Fruit fly (Drosophila melanogaster) whole organism, pupa: Measurements from ENCODE around the gene CG3740.

Source experiments
- CG10348 ChIP-seq: fragments of 200-800 bp; sonication (Bioruptor generic); IDR thresholded peaks from 2 replicates; pipeline ENCODE4 v1.3.6; 2022; ENCODE audit warnings: missing biosample characterization, missing genetic modification characterization
- CG12605 ChIP-seq: fragments of 200-800 bp; sonication (Bioruptor generic); IDR thresholded peaks from 2 replicates; pipeline ENCODE4 v1.3.6; 2022; ENCODE audit warnings: missing biosample characterization, missing genetic modification characterization
- CG13204 ChIP-seq: fragments of 200-800 bp; sonication (Bioruptor generic); optimal IDR thresholded peaks from 2 replicates; lab custom pipeline; 2018; ENCODE audit warnings: missing biosample characterization, mild to moderate bottlenecking, missing genetic modification characterization, moderate library complexity
- CG14655 ChIP-seq: fragments of 200-800 bp; sonication (Bioruptor generic); optimal IDR thresholded peaks from 3 replicates; lab custom pipeline; 2017; ENCODE audit warnings: mild to moderate bottlenecking, missing biosample characterization, missing genetic modification reagents, missing genetic modification characterization
- CG15710 ChIP-seq: fragments of 200-800 bp; sonication (Bioruptor generic); optimal IDR thresholded peaks from 2 replicates; lab custom pipeline; 2018; ENCODE audit warnings: missing biosample characterization, mild to moderate bottlenecking, missing genetic modification characterization, moderate library complexity
- CG17806 ChIP-seq: fragments of 200-800 bp; sonication (Bioruptor generic); optimal IDR thresholded peaks from 2 replicates; lab custom pipeline; 2018; ENCODE audit warnings: missing biosample characterization, mild to moderate bottlenecking, missing genetic modification characterization, moderate library complexity
- CG32121 ChIP-seq: fragments of 200-800 bp; sonication (Bioruptor generic); IDR thresholded peaks from 2 replicates; pipeline ENCODE4 v1.3.6; 2022; ENCODE audit warnings: missing biosample characterization, missing genetic modification characterization
- CG34367 ChIP-seq: fragments of 200-800 bp; sonication (Bioruptor generic); optimal IDR thresholded peaks from 2 replicates; lab custom pipeline; 2018; ENCODE audit warnings: missing biosample characterization, mild to moderate bottlenecking, missing genetic modification characterization
- CG4496 ChIP-seq: fragments of 200-800 bp; sonication (Bioruptor generic); IDR thresholded peaks from 3 replicates; pipeline ENCODE4 v1.3.6; 2022; ENCODE audit warnings: missing biosample characterization, missing genetic modification characterization
- CG8159 ChIP-seq: fragments of 200-800 bp; sonication (Bioruptor generic); optimal IDR thresholded peaks from 3 replicates; lab custom pipeline; 2018; ENCODE audit warnings: missing biosample characterization, mild to moderate bottlenecking, missing genetic modification characterization, moderate library complexity
- CG8301 ChIP-seq: fragments of 200-800 bp; sonication (Bioruptor generic); optimal IDR thresholded peaks from 2 replicates; lab custom pipeline; 2018; ENCODE audit warnings: missing biosample characterization, mild to moderate bottlenecking, missing genetic modification characterization
- CG9948 ChIP-seq: fragments of 200-800 bp; sonication (Bioruptor generic); optimal IDR thresholded peaks from 2 replicates; lab custom pipeline; 2018; ENCODE audit warnings: missing biosample characterization, mild to moderate bottlenecking, missing genetic modification characterization, moderate library complexity
- D1 ChIP-seq: fragments of 200-800 bp; sonication (Bioruptor generic); optimal IDR thresholded peaks from 2 replicates; lab custom pipeline; 2018; ENCODE audit warnings: missing biosample characterization, mild to moderate bottlenecking, missing genetic modification characterization, moderate library complexity
- EcR ChIP-seq: fragments of 200-800 bp; sonication (Bioruptor generic); optimal IDR thresholded peaks from 3 replicates; lab custom pipeline; 2019; ENCODE audit warnings: missing biosample characterization, missing genetic modification characterization, mild to moderate bottlenecking, moderate library complexity, missing genetic modification reagents
- Ets98B ChIP-seq: fragments of 200-800 bp; sonication (Bioruptor generic); IDR thresholded peaks from 2 replicates; pipeline ENCODE4 v1.3.6; 2022; ENCODE audit warnings: missing biosample characterization, missing genetic modification characterization
- Pif1A ChIP-seq: fragments of 200-800 bp; sonication (Bioruptor generic); optimal IDR thresholded peaks from 3 replicates; lab custom pipeline; 2016; ENCODE audit warnings: missing biosample characterization, missing genetic modification characterization
- Pif1B ChIP-seq: fragments of 200-800 bp; sonication (Bioruptor generic); optimal IDR thresholded peaks from 3 replicates; lab custom pipeline; 2016; ENCODE audit warnings: missing biosample characterization, missing genetic modification characterization
- Snoo ChIP-seq: fragments of 200-800 bp; sonication (Bioruptor generic); optimal IDR thresholded peaks from 3 replicates; lab custom pipeline; 2017; ENCODE audit warnings: missing biosample characterization, mild to moderate bottlenecking, missing genetic modification characterization, inconsistent platforms
- fd96Ca ChIP-seq: fragments of 200-800 bp; sonication (Bioruptor generic); IDR thresholded peaks from 3 replicates; pipeline ENCODE4 v1.3.6; 2022; ENCODE audit warnings: missing biosample characterization, missing genetic modification characterization
- gl ChIP-seq: fragments of 200-800 bp; sonication (Bioruptor generic); optimal IDR thresholded peaks from 2 replicates; lab custom pipeline; 2018; ENCODE audit warnings: missing biosample characterization, mild to moderate bottlenecking, missing genetic modification characterization
- rn ChIP-seq: fragments of 200-800 bp; sonication (Bioruptor generic); IDR thresholded peaks from 2 replicates; pipeline ENCODE4 v1.3.6; 2022; ENCODE audit warnings: missing biosample characterization, missing genetic modification characterization

Gene CG3740

dm6 chrX:1669214-1669613 is at the start of gene CG3740, which contains the start of gene hfw:
CG3740 (minus strand) TSS chrX:1669297.
hfw (plus strand) TSS chrX:1669570.
- TF ChIP-seq D1 (no peak), CG13204 (no peak), gl (tag; lab: Kevin White, UChicago) (no peak), CG15710 (tag; lab: Kevin White, UChicago) (peak; percentile 61), Ets98B (GFP tag; lab: Robert Waterston, UW) (peak; percentile 51), Pif1B (peak; percentile 35), EcR (GFP tag; lab: Kevin White, UChicago) (no peak), CG34367 (no peak), CG32121 (GFP tag; lab: Robert Waterston, UW) (peak; percentile 72), Pif1A (GFP tag; lab: Kevin White, UChicago) (no peak), CG10348 (GFP tag; lab: Robert Waterston, UW) (0 out of 2 replicates have a peak, but pooled peaks have one; percentile 9), Snoo (tag; lab: Kevin White, UChicago) (peak; percentile 45), CG12605 (GFP tag; lab: Robert Waterston, UW) (0 out of 2 replicates have a peak, but pooled peaks have one; percentile 4), CG8159 (tag; lab: Kevin White, UChicago) (peak; percentile 64), fd96Ca (GFP tag; lab: Robert Waterston, UW) (peak; percentile 42; the same call in 1 of the 3 replicates), CG4496 (GFP tag; lab: Robert Waterston, UW) (peak; percentile 80), CG14655 (GFP tag; lab: Kevin White, UChicago) (no peak), CG9948 (tag; lab: Kevin White, UChicago) (peak; percentile 52), rn (GFP tag; lab: Robert Waterston, UW) (peak; percentile 72; the same call in 1 of the 2 replicates), CG8301 (tag; lab: Kevin White, UChicago) (no peak), CG17806 (peak; percentile 58)

dm6 chrX:1714874-1715273 is 45.8 kb upstream of the CG3740 start:
- TF ChIP-seq CG4496 (GFP tag; lab: Robert Waterston, UW) = no peak
- no peak for TF ChIP-seq fd96Ca (GFP tag; lab: Robert Waterston, UW)
- TF ChIP-seq rn (GFP tag; lab: Robert Waterston, UW) = no peak
- TF ChIP-seq CG12605 (GFP tag; lab: Robert Waterston, UW) = no peak
- no peak for TF ChIP-seq CG13204
- no peak for TF ChIP-seq CG9948 (tag; lab: Kevin White, UChicago)
- no peak for TF ChIP-seq CG14655 (GFP tag; lab: Kevin White, UChicago)
- no peak for TF ChIP-seq gl (tag; lab: Kevin White, UChicago)
- TF ChIP-seq EcR (GFP tag; lab: Kevin White, UChicago) = no peak
- TF ChIP-seq Snoo (tag; lab: Kevin White, UChicago) = no peak
- no peak for TF ChIP-seq Ets98B (GFP tag; lab: Robert Waterston, UW)
- TF ChIP-seq CG15710 (tag; lab: Kevin White, UChicago) = no peak
- no peak for TF ChIP-seq CG32121 (GFP tag; lab: Robert Waterston, UW)

dm6 chrX:1710082-1710481 is 41.0 kb upstream of the CG3740 start, which contains the start of gene CG3795:
CG3795 (minus strand) TSS chrX:1710182.
- no peak for TF ChIP-seq CG4496 (GFP tag; lab: Robert Waterston, UW)
- no peak for TF ChIP-seq CG9948 (tag; lab: Kevin White, UChicago)
- TF ChIP-seq Pif1A (GFP tag; lab: Kevin White, UChicago) = no peak
- no peak for TF ChIP-seq D1

dm6 chrX:1705929-1706328 is 36.8 kb upstream of the CG3740 start:
- TF ChIP-seq CG8159 (tag; lab: Kevin White, UChicago) (peak; percentile 57), CG17806 (peak; percentile 35), CG13204 (no peak), CG34367 (peak; percentile 5), CG4496 (GFP tag; lab: Robert Waterston, UW) (no peak), CG14655 (GFP tag; lab: Kevin White, UChicago) (no peak), CG15710 (tag; lab: Kevin White, UChicago) (peak; percentile 26), CG32121 (GFP tag; lab: Robert Waterston, UW) (no peak), Pif1A (GFP tag; lab: Kevin White, UChicago) (peak; percentile 6), gl (tag; lab: Kevin White, UChicago) (no peak), CG9948 (tag; lab: Kevin White, UChicago) (peak; percentile 22)
- TF ChIP-seq, all 21 proteins: peak for 6

dm6 chrX:1695529-1696410 is 26.7 kb upstream of the CG3740 start, which contains the start of gene a6:
a6 (minus strand) TSS chrX:1695889.
- TF ChIP-seq CG14655 (GFP tag; lab: Kevin White, UChicago) (no peak), fd96Ca (GFP tag; lab: Robert Waterston, UW) (peak; percentile 15; the same call in 1 of the 3 replicates), CG17806 (no peak), CG13204 (no peak), CG15710 (tag; lab: Kevin White, UChicago) (no peak), D1 (no peak)

- TF ChIP-seq CG14655 (GFP tag; lab: Kevin White, UChicago) (no peak), CG9948 (tag; lab: Kevin White, UChicago) (no peak), CG34367 (no peak), CG15710 (tag; lab: Kevin White, UChicago) (no peak), fd96Ca (GFP tag; lab: Robert Waterston, UW) (no peak), CG8159 (tag; lab: Kevin White, UChicago) (no peak), gl (tag; lab: Kevin White, UChicago) (no peak), CG8301 (tag; lab: Kevin White, UChicago) (no peak), EcR (GFP tag; lab: Kevin White, UChicago) (no peak), CG13204 (no peak), Ets98B (GFP tag; lab: Robert Waterston, UW) (no peak), Pif1B (no peak), D1 (no peak), CG32121 (GFP tag; lab: Robert Waterston, UW) (no peak), CG17806 (no peak), CG4496 (GFP tag; lab: Robert Waterston, UW) (no peak), Pif1A (GFP tag; lab: Kevin White, UChicago) (no peak)
Observed at dm6 chrX:1692553-1692952, 23.5 kb upstream of the CG3740 start, which contains the start of gene CG32809. CG32809 (minus strand) TSS chrX:1692768.
